Fruit fly (Drosophila melanogaster) whole organism, prepupa: Measurements from ENCODE around the gene GV1.

ENCODE experiments used
- CG10631 ChIP-seq: fragments of 200-800 bp; sonication (Bioruptor generic); optimal IDR thresholded peaks from 2 replicates; lab custom pipeline; 2016; ENCODE audit warnings: missing biosample characterization, missing genetic modification characterization
- CG10669 ChIP-seq: fragments of 200-800 bp; sonication (Bioruptor generic); optimal IDR thresholded peaks from 3 replicates; lab custom pipeline; 2018; ENCODE audit warnings: missing biosample characterization, mild to moderate bottlenecking, missing genetic modification characterization, moderate library complexity
- CG11294 ChIP-seq: fragments of 200-800 bp; sonication (Bioruptor generic); IDR thresholded peaks from 2 replicates; pipeline ENCODE4 v1.3.6; 2022; ENCODE audit warnings: missing biosample characterization, missing genetic modification characterization
- CG11762 ChIP-seq: fragments of 200-800 bp; sonication (Bioruptor generic); optimal IDR thresholded peaks from 3 replicates; lab custom pipeline; 2016; ENCODE audit warnings: missing biosample characterization, missing genetic modification characterization; ENCODE audit not compliant: insufficient read depth
- CG11902 ChIP-seq: fragments of 200-800 bp; sonication (Bioruptor generic); optimal IDR thresholded peaks from 3 replicates; lab custom pipeline; 2016; ENCODE audit warnings: missing biosample characterization, missing genetic modification characterization
- CG15336 ChIP-seq: fragments of 200-800 bp; sonication (Bioruptor generic); IDR thresholded peaks from 2 replicates; pipeline ENCODE4 v1.3.6; 2022; ENCODE audit warnings: missing biosample characterization, missing genetic modification characterization
- CG1621 ChIP-seq: fragments of 200-800 bp; sonication (Bioruptor generic); optimal IDR thresholded peaks from 3 replicates; lab custom pipeline; 2018; ENCODE audit warnings: missing biosample characterization, mild to moderate bottlenecking, missing genetic modification characterization
- CG16779 ChIP-seq: fragments of 200-800 bp; sonication (Bioruptor generic); optimal IDR thresholded peaks from 3 replicates; lab custom pipeline; 2017; ENCODE audit warnings: missing biosample characterization, mild to moderate bottlenecking, missing genetic modification characterization
- CG3032 ChIP-seq: fragments of 200-800 bp; optimal IDR thresholded peaks from 2 replicates; lab custom pipeline; 2019; ENCODE audit warnings: missing biosample characterization, mild to moderate bottlenecking, missing genetic modification characterization, moderate library complexity
- CG31627 ChIP-seq: fragments of 200-800 bp; sonication (Bioruptor generic); optimal IDR thresholded peaks from 3 replicates; lab custom pipeline; 2016; ENCODE audit warnings: missing biosample characterization, missing genetic modification characterization
- CG32006 ChIP-seq: fragments of 200-800 bp; sonication (Bioruptor generic); optimal IDR thresholded peaks from 3 replicates; lab custom pipeline; 2017; ENCODE audit warnings: missing biosample characterization, mild to moderate bottlenecking, missing genetic modification characterization
- CG34406 ChIP-seq: fragments of 200-800 bp; sonication (Bioruptor generic); optimal IDR thresholded peaks from 3 replicates; lab custom pipeline; 2016; ENCODE audit warnings: missing biosample characterization, missing genetic modification characterization
- CG6163 ChIP-seq: fragments of 200-800 bp; sonication (Bioruptor generic); IDR thresholded peaks from 3 replicates; pipeline ENCODE4 v1.3.6; 2022; ENCODE audit warnings: missing biosample characterization, missing genetic modification characterization
- CG6276 ChIP-seq: fragments of 200-800 bp; sonication (Bioruptor generic); optimal IDR thresholded peaks from 2 replicates; lab custom pipeline; 2017; ENCODE audit warnings: missing biosample characterization, mild to moderate bottlenecking, missing genetic modification characterization
- CG6792 ChIP-seq: fragments of 200-800 bp; sonication (Bioruptor generic); optimal IDR thresholded peaks from 3 replicates; lab custom pipeline; 2016; ENCODE audit warnings: missing biosample characterization, missing genetic modification characterization
- CG6808 ChIP-seq: fragments of 200-800 bp; sonication (Bioruptor generic); optimal IDR thresholded peaks from 3 replicates; lab custom pipeline; 2017; ENCODE audit warnings: missing biosample characterization, missing genetic modification characterization, mild to moderate bottlenecking, moderate library complexity, missing genetic modification reagents
- CG6854 ChIP-seq: fragments of 200-800 bp; sonication (Bioruptor generic); optimal IDR thresholded peaks from 2 replicates; lab custom pipeline; 2017; ENCODE audit warnings: missing biosample characterization, mild to moderate bottlenecking, missing genetic modification characterization
- CG8119 ChIP-seq: fragments of 200-800 bp; sonication (Bioruptor generic); IDR thresholded peaks from 3 replicates; pipeline ENCODE4 v1.3.6; 2022; ENCODE audit warnings: missing biosample characterization, missing genetic modification characterization
- Eip75B ChIP-seq: fragments of 200-800 bp; sonication (Bioruptor generic); optimal IDR thresholded peaks from 3 replicates; lab custom pipeline; 2016; ENCODE audit warnings: missing biosample characterization, missing genetic modification characterization
- Eip78C ChIP-seq: fragments of 200-800 bp; sonication (Bioruptor generic); peaks from one replicate; lab custom pipeline; 2016; ENCODE audit warnings: missing biosample characterization, missing genetic modification characterization
- Ets21C ChIP-seq: fragments of 200-800 bp; sonication (Bioruptor generic); optimal IDR thresholded peaks from 3 replicates; lab custom pipeline; 2016; ENCODE audit warnings: missing biosample characterization, missing genetic modification characterization
- Ets96B ChIP-seq: fragments of 200-800 bp; optimal IDR thresholded peaks from 2 replicates; lab custom pipeline; 2019; ENCODE audit warnings: missing biosample characterization, mild to moderate bottlenecking, missing genetic modification characterization, moderate library complexity
- Gug ChIP-seq: fragments of 200-800 bp; sonication (Bioruptor generic); IDR thresholded peaks from 2 replicates; pipeline ENCODE4 v1.3.6; 2022; ENCODE audit warnings: missing biosample characterization, missing genetic modification characterization
- Hr38 ChIP-seq: sonication (Bioruptor generic); optimal IDR thresholded peaks from 2 replicates; lab custom pipeline; 2016; ENCODE audit warnings: missing biosample characterization, missing genetic modification characterization
- Hr39 ChIP-seq: fragments of 200-800 bp; sonication (Bioruptor generic); optimal IDR thresholded peaks from 2 replicates; lab custom pipeline; 2016; ENCODE audit warnings: missing biosample characterization, missing genetic modification characterization
- Hr4 ChIP-seq: fragments of 200-800 bp; sonication (Bioruptor generic); optimal IDR thresholded peaks from 3 replicates; lab custom pipeline; 2016; ENCODE audit warnings: missing biosample characterization, missing genetic modification characterization
- Lpt ChIP-seq: fragments of 200-800 bp; sonication (Bioruptor generic); optimal IDR thresholded peaks from 3 replicates; lab custom pipeline; 2016; ENCODE audit warnings: missing biosample characterization, missing genetic modification characterization
- Met ChIP-seq: fragments of 200-800 bp; sonication (Bioruptor generic); optimal IDR thresholded peaks from 3 replicates; lab custom pipeline; 2016; ENCODE audit warnings: missing biosample characterization, missing genetic modification characterization
- OdsH ChIP-seq: fragments of 200-800 bp; sonication (Bioruptor generic); optimal IDR thresholded peaks from 3 replicates; lab custom pipeline; 2016; ENCODE audit warnings: missing biosample characterization, missing genetic modification characterization
- Smox ChIP-seq: fragments of 200-800 bp; sonication (Bioruptor generic); optimal IDR thresholded peaks from 3 replicates; lab custom pipeline; 2016; ENCODE audit warnings: missing biosample characterization, missing genetic modification characterization
- Sox102F ChIP-seq: fragments of 200-800 bp; sonication (Bioruptor generic); optimal IDR thresholded peaks from 2 replicates; lab custom pipeline; 2016; ENCODE audit warnings: missing biosample characterization, mild to moderate bottlenecking, missing genetic modification characterization
- Sox14 ChIP-seq: fragments of 200-800 bp; sonication (Bioruptor generic); optimal IDR thresholded peaks from 3 replicates; lab custom pipeline; 2016; ENCODE audit warnings: missing biosample characterization, missing genetic modification characterization
- Sox15 ChIP-seq: fragments of 200-800 bp; sonication (Bioruptor generic); optimal IDR thresholded peaks from 3 replicates; lab custom pipeline; 2016; ENCODE audit warnings: missing biosample characterization, missing genetic modification characterization
- cyc ChIP-seq: fragments of 200-800 bp; sonication (Bioruptor generic); optimal IDR thresholded peaks from 3 replicates; lab custom pipeline; 2016; ENCODE audit warnings: missing biosample characterization, missing genetic modification characterization
- dac ChIP-seq: fragments of 200-800 bp; sonication (Bioruptor generic); optimal IDR thresholded peaks from 2 replicates; lab custom pipeline; 2017; ENCODE audit warnings: missing biosample characterization, mild to moderate bottlenecking, missing genetic modification characterization
- dsx ChIP-seq: fragments of 200-800 bp; optimal IDR thresholded peaks from 3 replicates; lab custom pipeline; 2019; ENCODE audit warnings: missing biosample characterization, mild to moderate bottlenecking, missing genetic modification characterization, moderate library complexity; ENCODE audit not compliant: poor library complexity, severe bottlenecking
- eg ChIP-seq: fragments of 200-800 bp; sonication (Bioruptor generic); IDR thresholded peaks from 3 replicates; pipeline ENCODE4 v1.3.6; 2022; ENCODE audit warnings: missing biosample characterization, missing genetic modification characterization
- esn ChIP-seq: fragments of 200-800 bp; sonication (Bioruptor generic); optimal IDR thresholded peaks from 2 replicates; lab custom pipeline; 2016; ENCODE audit warnings: missing biosample characterization, mild to moderate bottlenecking, missing genetic modification characterization, moderate library complexity
- fd59A ChIP-seq: fragments of 200-800 bp; sonication (Bioruptor generic); optimal IDR thresholded peaks from 2 replicates; lab custom pipeline; 2017; ENCODE audit warnings: missing biosample characterization, mild to moderate bottlenecking, missing genetic modification characterization, missing genetic modification reagents
- fd85E ChIP-seq: fragments of 200-800 bp; sonication (Bioruptor generic); optimal IDR thresholded peaks from 3 replicates; lab custom pipeline; 2016; ENCODE audit warnings: missing biosample characterization, missing genetic modification characterization
- fkh ChIP-seq: fragments of 200-800 bp; sonication (Bioruptor generic); optimal IDR thresholded peaks from 3 replicates; lab custom pipeline; 2017; ENCODE audit warnings: missing biosample characterization, mild to moderate bottlenecking, missing genetic modification characterization, moderate library complexity
- lz ChIP-seq: fragments of 200-800 bp; sonication (Bioruptor generic); optimal IDR thresholded peaks from 3 replicates; lab custom pipeline; 2016; ENCODE audit warnings: missing biosample characterization, missing genetic modification characterization
- net ChIP-seq: fragments of 200-800 bp; sonication (Bioruptor generic); optimal IDR thresholded peaks from 3 replicates; lab custom pipeline; 2016; ENCODE audit warnings: missing biosample characterization, missing genetic modification characterization
- pdm3 ChIP-seq: fragments of 200-800 bp; sonication (Bioruptor generic); optimal IDR thresholded peaks from 3 replicates; lab custom pipeline; 2016; ENCODE audit warnings: missing biosample characterization, missing genetic modification characterization
- salr ChIP-seq, 2 experiments: fragments of 200-800 bp; sonication (Bioruptor generic); optimal IDR thresholded peaks; 3 replicates each; lab custom pipeline; 2016 to 2018; ENCODE audit warnings: missing biosample characterization in 2 of 2, missing genetic modification characterization in 2 of 2, mild to moderate bottlenecking in 1 of 2
- spab ChIP-seq: fragments of 200-800 bp; sonication (Bioruptor generic); optimal IDR thresholded peaks from 2 replicates; lab custom pipeline; 2017; ENCODE audit warnings: missing biosample characterization, mild to moderate bottlenecking, missing genetic modification characterization, missing genetic modification reagents
- topi ChIP-seq: fragments of 200-800 bp; sonication (Bioruptor generic); optimal IDR thresholded peaks from 3 replicates; lab custom pipeline; 2016; ENCODE audit warnings: missing biosample characterization, missing genetic modification characterization

The GV1 gene

dm6 chr3L:1861794-1862447, 51.5 kb downstream of the GV1 start, which contains the start of gene Rap1 (continued):
- TF ChIP-seq Hr38 (GFP tag; lab: Kevin White, UChicago) = no peak
- TF ChIP-seq salr (GFP tag; optimal IDR thresholded peaks at IDR 0.05; lab: Kevin White, UChicago) = peak in 1 of 2 experiments; percentile 38
- peak; percentile 49 for TF ChIP-seq lz
- peak; percentile 56 for TF ChIP-seq esn (GFP tag; lab: Kevin White, UChicago)
- TF ChIP-seq Ets96B (tag; lab: Kevin White, UChicago) = peak; percentile 15
- TF ChIP-seq dac = no peak
- TF ChIP-seq Sox15 = peak; percentile 18
- no peak for TF ChIP-seq fd85E (GFP tag; lab: Kevin White, UChicago)
- no peak for TF ChIP-seq CG6792 (GFP tag; lab: Kevin White, UChicago)
- TF ChIP-seq, all 60 proteins: peak for 35

dm6 chr3L:1865121-1865727, 54.8 kb downstream of the GV1 start, which contains the start of the genes HBS1 and CG12025:
TSS of gene HBS1 (minus strand) at chr3L:1865240.
TSS of gene CG12025 (plus strand) at chr3L:1865430.
- TF ChIP-seq CG11294 (no peak), Lpt (GFP tag; lab: Kevin White, UChicago) (peak; percentile 34), CG10669 (GFP tag; lab: Kevin White, UChicago) (peak; percentile 30), CG3032 (tag; lab: Kevin White, UChicago) (peak; percentile 69), Hr39 (GFP tag; lab: Kevin White, UChicago) (peak; percentile 73), cyc (GFP tag; lab: Kevin White, UChicago) (peak; percentile 70), CG34406 (GFP tag; lab: Kevin White, UChicago) (no peak), CG15336 (GFP tag; lab: Robert Waterston, UW) (0 out of 2 replicates have a peak, but pooled peaks have one; percentile 28), Sox102F (no peak), CG1621 (tag; lab: Kevin White, UChicago) (peak; percentile 69), Sox14 (GFP tag; lab: Kevin White, UChicago) (peak; percentile 85), esn (GFP tag; lab: Kevin White, UChicago) (peak; percentile 55), Gug (GFP tag; lab: Robert Waterston, UW) (peak; percentile 40; the same call in 1 of the 2 replicates), fkh (GFP tag; lab: Kevin White, UChicago) (no peak), eg (GFP tag; lab: Robert Waterston, UW) (peak; percentile 71; the same call in 1 of the 3 replicates), net (GFP tag; lab: Kevin White, UChicago) (no peak), Ets21C (peak; percentile 50), Hr38 (GFP tag; lab: Kevin White, UChicago) (no peak), Smox (GFP tag; lab: Kevin White, UChicago) (no peak), CG31627 (GFP tag; lab: Kevin White, UChicago) (peak; percentile 73), CG32006 (GFP tag; lab: Kevin White, UChicago) (peak; percentile 51), salr (GFP tag; optimal IDR thresholded peaks at IDR 0.05; lab: Kevin White, UChicago) (no peak), CG11902 (GFP tag; lab: Kevin White, UChicago) (peak; percentile 34), CG11762 (no peak), CG6276 (GFP tag; lab: Kevin White, UChicago) (no peak), dsx (GFP tag; lab: Kevin White, UChicago) (peak; percentile 2), OdsH (GFP tag; lab: Kevin White, UChicago) (no peak), CG6854 (GFP tag; lab: Kevin White, UChicago) (peak; percentile 19), Eip78C (GFP tag; lab: Kevin White, UChicago) (peak; percentile 72), Met (GFP tag; lab: Kevin White, UChicago) (no peak), Eip75B (peak; percentile 43), CG6808 (GFP tag; lab: Kevin White, UChicago) (peak; percentile 12), fd85E (GFP tag; lab: Kevin White, UChicago) (no peak), topi (peak; percentile 40), spab (GFP tag; lab: Kevin White, UChicago) (no peak), Hr4 (GFP tag; lab: Kevin White, UChicago) (peak; percentile 56), lz (peak; percentile 52), CG10631 (no peak), fd59A (GFP tag; lab: Kevin White, UChicago) (no peak), pdm3 (GFP tag; lab: Kevin White, UChicago) (no peak), CG6163 (0 out of 3 replicates have a peak, but pooled peaks have one; percentile 56), Ets96B (tag; lab: Kevin White, UChicago) (peak; percentile 30), CG16779 (tag; lab: Kevin White, UChicago) (no peak), dac (peak; percentile 30), CG8119 (GFP tag; lab: Robert Waterston, UW) (no peak)
